Worm (Caenorhabditis elegans) whole organism, late embryonic: ENCODE data around the gene F57B1.5.

Experiments used
- F13H6.1 ChIP-seq: sonication (generic microtip); optimal IDR thresholded peaks from 2 replicates; lab custom pipeline; 2016; ENCODE audit warnings: missing genetic modification characterization, missing compliant biosample characterization
- K02D7.2 ChIP-seq: sonication (generic microtip); optimal IDR thresholded peaks from 2 replicates; lab custom pipeline; 2017; ENCODE audit warnings: mild to moderate bottlenecking, missing genetic modification characterization, missing compliant biosample characterization
- K09A11.1 ChIP-seq: sonication (generic microtip); optimal IDR thresholded peaks from 2 replicates; lab custom pipeline; 2017; ENCODE audit warnings: antibody characterized with exemption, mild to moderate bottlenecking, missing genetic modification characterization, missing compliant biosample characterization; ENCODE audit not compliant: insufficient read depth
- T23F11.4 ChIP-seq: fragments of 200-800 bp; sonication (Bioruptor generic); optimal IDR thresholded peaks from 2 replicates; lab custom pipeline; 2018; ENCODE audit warnings: mild to moderate bottlenecking, missing genetic modification characterization, missing compliant biosample characterization
- Y22D7AL.16 ChIP-seq: sonication (generic microtip); optimal IDR thresholded peaks from 2 replicates; lab custom pipeline; 2016; ENCODE audit warnings: missing genetic modification characterization, missing compliant biosample characterization
- ahr-1 ChIP-seq: sonication (generic microtip); optimal IDR thresholded peaks from 2 replicates; lab custom pipeline; 2016; ENCODE audit warnings: missing genetic modification characterization, missing compliant biosample characterization
- ama-1 ChIP-seq: fragments of 150-350 bp; optimal IDR thresholded peaks from 2 replicates; lab custom pipeline; 2014
- ceh-14 ChIP-seq: sonication (generic microtip); optimal IDR thresholded peaks from 2 replicates; lab custom pipeline; 2016; ENCODE audit warnings: missing genotype, missing genetic modification characterization, missing compliant biosample characterization
- ceh-18 ChIP-seq: sonication (generic microtip); optimal IDR thresholded peaks from 2 replicates; lab custom pipeline; 2016; ENCODE audit warnings: missing genetic modification characterization, missing compliant biosample characterization
- ceh-19 ChIP-seq: fragments of 200-800 bp; sonication (Bioruptor generic); optimal IDR thresholded peaks from 2 replicates; lab custom pipeline; 2018; ENCODE audit warnings: mild to moderate bottlenecking, missing genetic modification characterization, missing compliant biosample characterization
- ceh-2 ChIP-seq: sonication (generic microtip); optimal IDR thresholded peaks from 2 replicates; lab custom pipeline; 2016; ENCODE audit warnings: missing genotype, missing genetic modification characterization, missing compliant biosample characterization
- ceh-22 ChIP-seq: sonication (generic microtip); optimal IDR thresholded peaks from 2 replicates; lab custom pipeline; 2017; ENCODE audit warnings: missing biosample characterization, missing genetic modification characterization
- ceh-31 ChIP-seq: sonication (generic microtip); optimal IDR thresholded peaks from 2 replicates; lab custom pipeline; 2016; ENCODE audit warnings: missing genetic modification characterization, missing compliant biosample characterization
- ceh-34 ChIP-seq: sonication (generic microtip); optimal IDR thresholded peaks from 2 replicates; lab custom pipeline; 2016; ENCODE audit warnings: mild to moderate bottlenecking, missing genetic modification characterization, missing compliant biosample characterization
- ceh-6 ChIP-seq: fragments of 200-800 bp; sonication (Bioruptor generic); optimal IDR thresholded peaks from 2 replicates; lab custom pipeline; 2018; ENCODE audit warnings: mild to moderate bottlenecking, missing genetic modification characterization, missing compliant biosample characterization
- ceh-9 ChIP-seq: sonication (generic microtip); optimal IDR thresholded peaks from 2 replicates; lab custom pipeline; 2016; ENCODE audit warnings: mild to moderate bottlenecking, missing genetic modification characterization, inconsistent platforms, missing compliant biosample characterization
- elt-2 ChIP-seq: sonication (generic microtip); optimal IDR thresholded peaks from 2 replicates; lab custom pipeline; 2016; ENCODE audit warnings: missing genetic modification reagents, missing genetic modification characterization, missing compliant biosample characterization
- ets-4 ChIP-seq: sonication (generic microtip); optimal IDR thresholded peaks from 2 replicates; lab custom pipeline; 2016; ENCODE audit warnings: missing genetic modification characterization, missing compliant biosample characterization
- eyg-1 ChIP-seq: sonication (generic microtip); optimal IDR thresholded peaks from 2 replicates; lab custom pipeline; 2016; ENCODE audit warnings: missing genotype, missing genetic modification characterization, missing compliant biosample characterization
- fkh-10 ChIP-seq: fragments of 150-350 bp; optimal IDR thresholded peaks from 2 replicates; lab custom pipeline; 2014; ENCODE audit warnings: missing biosample characterization, missing genetic modification reagents, missing genetic modification characterization
- hlh-15 ChIP-seq: sonication (generic microtip); optimal IDR thresholded peaks from 2 replicates; lab custom pipeline; 2016; ENCODE audit warnings: missing genetic modification characterization, missing compliant biosample characterization
- hlh-30 ChIP-seq: sonication (generic microtip); optimal IDR thresholded peaks from 2 replicates; lab custom pipeline; 2017; ENCODE audit warnings: antibody characterized with exemption, missing genetic modification characterization, missing compliant biosample characterization; ENCODE audit not compliant: insufficient read depth
- hlh-6 ChIP-seq: sonication (generic microtip); optimal IDR thresholded peaks from 2 replicates; lab custom pipeline; 2016; ENCODE audit warnings: missing genotype, missing genetic modification characterization, missing compliant biosample characterization
- hlh-8 ChIP-seq: sonication (generic microtip); optimal IDR thresholded peaks from 2 replicates; lab custom pipeline; 2016; ENCODE audit warnings: missing genotype, missing genetic modification characterization, missing compliant biosample characterization
- lin-11 ChIP-seq: fragments of 200-800 bp; sonication (Bioruptor generic); optimal IDR thresholded peaks from 2 replicates; lab custom pipeline; 2018; ENCODE audit warnings: mild to moderate bottlenecking, missing genetic modification characterization, missing compliant biosample characterization
- madf-2 ChIP-seq: sonication (generic microtip); optimal IDR thresholded peaks from 2 replicates; lab custom pipeline; 2017; ENCODE audit warnings: missing genetic modification characterization, missing compliant biosample characterization
- mec-3 ChIP-seq: sonication (generic microtip); optimal IDR thresholded peaks from 2 replicates; lab custom pipeline; 2016; ENCODE audit warnings: borderline replicate concordance, missing genetic modification characterization, missing compliant biosample characterization
- nhr-232 ChIP-seq: sonication (generic microtip); optimal IDR thresholded peaks from 2 replicates; lab custom pipeline; 2016; ENCODE audit warnings: missing genetic modification characterization, missing compliant biosample characterization
- odd-2 ChIP-seq: sonication (generic microtip); optimal IDR thresholded peaks from 2 replicates; lab custom pipeline; 2017; ENCODE audit warnings: antibody characterized with exemption, mild to moderate bottlenecking, missing genetic modification characterization, missing compliant biosample characterization
- pag-3 ChIP-seq: sonication (generic microtip); optimal IDR thresholded peaks from 2 replicates; lab custom pipeline; 2016; ENCODE audit warnings: missing compliant biosample characterization, missing genetic modification characterization, borderline replicate concordance
- pax-1 ChIP-seq: fragments of 150-350 bp; optimal IDR thresholded peaks from 2 replicates; lab custom pipeline; 2014; ENCODE audit warnings: missing biosample characterization, missing genetic modification characterization
- pha-2 ChIP-seq: sonication (generic microtip); optimal IDR thresholded peaks from 2 replicates; lab custom pipeline; 2017; ENCODE audit warnings: mild to moderate bottlenecking, missing genetic modification characterization, missing compliant biosample characterization
- pqm-1 ChIP-seq: sonication (generic microtip); optimal IDR thresholded peaks from 2 replicates; lab custom pipeline; 2016; ENCODE audit warnings: missing genetic modification characterization, missing compliant biosample characterization
- pros-1 ChIP-seq: fragments of 150-350 bp; optimal IDR thresholded peaks from 2 replicates; lab custom pipeline; 2014; ENCODE audit warnings: missing biosample characterization, missing genetic modification reagents, missing genetic modification characterization
- rnt-1 ChIP-seq: sonication (generic microtip); optimal IDR thresholded peaks from 2 replicates; lab custom pipeline; 2016; ENCODE audit warnings: missing genetic modification characterization, missing compliant biosample characterization
- sox-2 ChIP-seq: fragments of 200-800 bp; sonication (Bioruptor generic); IDR thresholded peaks from 2 replicates; pipeline ENCODE4 v1.3.6; 2022; ENCODE audit warnings: missing genetic modification reagents, missing genetic modification characterization, missing compliant biosample characterization
- tbx-2 ChIP-seq: sonication (generic microtip); optimal IDR thresholded peaks from 2 replicates; lab custom pipeline; 2016; ENCODE audit warnings: missing genetic modification characterization, missing compliant biosample characterization
- tbx-7 ChIP-seq: sonication (generic microtip); optimal IDR thresholded peaks from 2 replicates; lab custom pipeline; 2016; ENCODE audit warnings: missing genotype, missing genetic modification characterization, missing compliant biosample characterization
- unc-3 ChIP-seq, 2 experiments: fragments of 200-800 bp in 1 of 2; sonication (Bioruptor generic) in 1 of 2; sonication (generic microtip) in 1 of 2; conservative IDR thresholded peaks in 1 of 2; optimal IDR thresholded peaks in 1 of 2; 2 replicates each; pipeline versions ENCODE4 v1.3.6 to Lab custom; 2016 to 2022; ENCODE audit warnings: missing compliant biosample characterization in 2 of 2, missing genetic modification characterization in 2 of 2, missing genetic modification reagents in 1 of 2
- unc-42 ChIP-seq: sonication (generic microtip); optimal IDR thresholded peaks from 2 replicates; lab custom pipeline; 2016; ENCODE audit warnings: missing genotype, missing genetic modification characterization, missing compliant biosample characterization
- unc-55 ChIP-seq: sonication (generic microtip); optimal IDR thresholded peaks from 2 replicates; lab custom pipeline; 2017; ENCODE audit warnings: missing biosample characterization, missing genetic modification reagents, missing genetic modification characterization
- zip-5 ChIP-seq: sonication (generic microtip); optimal IDR thresholded peaks from 2 replicates; lab custom pipeline; 2016; ENCODE audit warnings: missing genetic modification characterization, missing compliant biosample characterization

Gene F57B1.5

ce11 chrV:13165244-13165643 is 42.3 kb upstream of the F57B1.5 start:
- TF ChIP-seq ceh-9 (tag; lab: Kevin White, UChicago) (no peak), unc-42 (tag; lab: Kevin White, UChicago) (peak; percentile 94)

- TF ChIP-seq F13H6.1 (tag; lab: Kevin White, UChicago) (no peak), K09A11.1 (no peak), nhr-232 (tag; lab: Kevin White, UChicago) (no peak), ceh-19 (GFP tag; lab: Kevin White, UChicago) (no peak), sox-2 (GFP tag; lab: Robert Waterston, UW) (no peak), madf-2 (tag; lab: Kevin White, UChicago) (no peak), hlh-30 (peak; percentile 15), hlh-15 (tag; lab: Kevin White, UChicago) (no peak), unc-42 (tag; lab: Kevin White, UChicago) (peak; percentile 22), pha-2 (tag; lab: Kevin White, UChicago) (no peak), ceh-34 (no peak), hlh-8 (no peak), unc-55 (GFP tag; lab: Kevin White, UChicago) (no peak), pag-3 (tag; lab: Kevin White, UChicago) (no peak), tbx-7 (no peak)
Observed at ce11 chrV:13166582-13166981, 40.9 kb upstream of the F57B1.5 start.

- TF ChIP-seq unc-42 (tag; lab: Kevin White, UChicago) (peak; percentile 74), ceh-14 (tag; lab: Kevin White, UChicago) (peak; percentile 32), ceh-31 (peak; percentile 0), mec-3 (tag; lab: Kevin White, UChicago) (no peak)
- TF ChIP-seq, all 69 proteins: peak for 3
Observed at ce11 chrV:13170497-13170896, 37.0 kb upstream of the F57B1.5 start.

ce11 chrV:13173718-13174117 is 33.8 kb upstream of the F57B1.5 start:
- no peak for TF ChIP-seq odd-2 (tag; lab: Kevin White, UChicago)
- peak; percentile 23 for TF ChIP-seq elt-2 (tag; lab: Kevin White, UChicago)

- no peak for TF ChIP-seq K02D7.2 (tag; lab: Kevin White, UChicago)
- peak; percentile 42 for TF ChIP-seq lin-11 (tag; lab: Kevin White, UChicago)
- TF ChIP-seq pha-2 (tag; lab: Kevin White, UChicago): peak; percentile 70
- no peak for TF ChIP-seq ama-1 (lab: Kevin White, UChicago)
- TF ChIP-seq nhr-232 (tag; lab: Kevin White, UChicago): no peak
- no peak for TF ChIP-seq fkh-10 (GFP tag; lab: Kevin White, UChicago)
- no peak for TF ChIP-seq pag-3 (tag; lab: Kevin White, UChicago)
- TF ChIP-seq tbx-7: no peak
- no peak for TF ChIP-seq ahr-1 (tag; lab: Kevin White, UChicago)
- TF ChIP-seq hlh-30: no peak
- TF ChIP-seq ceh-6 (GFP tag; lab: Kevin White, UChicago): no peak
- TF ChIP-seq rnt-1 (tag; lab: Kevin White, UChicago): no peak
- peak; percentile 77 for TF ChIP-seq ceh-14 (tag; lab: Kevin White, UChicago)
- TF ChIP-seq tbx-2 (tag; lab: Kevin White, UChicago): peak; percentile 52
- no peak for TF ChIP-seq ets-4
- TF ChIP-seq pax-1: no peak
- TF ChIP-seq ceh-18: no peak
- no peak for TF ChIP-seq zip-5 (tag; lab: Kevin White, UChicago)
- no peak for TF ChIP-seq Y22D7AL.16
- TF ChIP-seq pqm-1 (tag; lab: Kevin White, UChicago): no peak
- TF ChIP-seq elt-2 (tag; lab: Kevin White, UChicago): peak; percentile 65
- TF ChIP-seq eyg-1 (tag; lab: Kevin White, UChicago): no peak
- TF ChIP-seq pros-1 (tag; lab: Kevin White, UChicago): no peak
- peak; percentile 23 for TF ChIP-seq ceh-2 (tag; lab: Kevin White, UChicago)
- TF ChIP-seq T23F11.4 (GFP tag; lab: Kevin White, UChicago): no peak
- peak; percentile 47 for TF ChIP-seq odd-2 (tag; lab: Kevin White, UChicago)
- peak; percentile 25 for TF ChIP-seq hlh-15 (tag; lab: Kevin White, UChicago)
- TF ChIP-seq ceh-22 (tag; lab: Kevin White, UChicago): no peak
- 0 out of 2 replicates have a peak, but pooled peaks have one; percentile 10 for TF ChIP-seq unc-3 (GFP tag; conservative IDR thresholded peaks at IDR 0.05; lab: Robert Waterston, UW)
- no peak for TF ChIP-seq unc-3 (tag; optimal IDR thresholded peaks at IDR 0.05; lab: Kevin White, UChicago)
- no peak for TF ChIP-seq ceh-9 (tag; lab: Kevin White, UChicago)
- peak; percentile 43; the same call in 1 of the 2 replicates for TF ChIP-seq sox-2 (GFP tag; lab: Robert Waterston, UW)
- TF ChIP-seq hlh-6 (tag; lab: Kevin White, UChicago): no peak
Observed at ce11 chrV:13176117-13176753, 31.3 kb upstream of the F57B1.5 start, which contains the start of gene him-17. TSS of gene him-17 (plus strand) at chrV:13176711.
